Worm (Caenorhabditis elegans): ENCODE data around the gene unc-24.

DNA sequence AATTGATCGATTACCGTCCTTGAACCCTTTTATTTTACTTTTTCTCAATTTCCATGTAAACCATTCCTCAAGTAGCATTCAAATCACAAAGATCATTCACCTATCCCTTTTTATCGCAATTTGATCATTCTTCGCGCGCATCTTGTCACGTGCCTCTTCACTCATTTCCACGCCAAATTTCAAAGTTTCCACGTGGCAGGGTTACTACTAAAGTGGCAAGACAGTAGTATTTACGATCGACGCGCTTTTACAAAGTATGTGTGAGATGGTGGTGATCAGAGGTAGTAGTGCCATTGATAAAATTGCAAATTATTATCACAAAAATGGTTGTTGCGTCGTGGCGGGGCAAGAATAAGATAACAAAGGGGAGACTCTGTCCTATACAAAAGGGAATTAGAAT, 48.7 kb downstream of the unc-24 start:
- TF ChIP-seq ztf-11 (tag; optimal IDR thresholded peaks at IDR 0.05) (no peak), sptf-1 (tag; optimal IDR thresholded peaks at IDR 0.05) (no peak), mep-1 (tag; optimal IDR thresholded peaks at IDR 0.05) (no peak), lsy-2 (tag; optimal IDR thresholded peaks at IDR 0.05) (no peak), unc-39 (tag; optimal IDR thresholded peaks at IDR 0.05) (no peak), unc-62 (GFP tag; optimal IDR thresholded peaks at IDR 0.05) (no peak), elt-1 (tag; optimal IDR thresholded peaks at IDR 0.05; ENCODE audit: borderline replicate concordance, insufficient read depth) (no peak), blmp-1 (tag; optimal IDR thresholded peaks at IDR 0.05) (no peak), sem-2 (GFP tag; optimal IDR thresholded peaks at IDR 0.05) (no peak), nhr-28 (tag; optimal IDR thresholded peaks at IDR 0.05) (no peak)
